Worm (Caenorhabditis elegans) whole organism, L4 larva: ENCODE measurements around the gene ksr-1.

Source experiments
- jun-1 ChIP-seq: fragments of 150-350 bp; optimal IDR thresholded peaks from 2 replicates; lab custom pipeline; 2014; ENCODE audit warnings: missing biosample characterization, missing genetic modification reagents, missing genetic modification characterization
- lin-15B ChIP-seq: fragments of 150-350 bp; sonication (generic microtip); optimal IDR thresholded peaks from 3 replicates; lab custom pipeline; 2014; ENCODE audit warnings: missing biosample characterization, missing genetic modification characterization
- pqm-1 ChIP-seq: sonication (generic microtip); optimal IDR thresholded peaks from 2 replicates; lab custom pipeline; 2017; ENCODE audit warnings: missing biosample characterization, missing genetic modification characterization

ce11 chrX:8246126-8246525, 28.8 kb upstream of the ksr-1 start, which contains the start of gene kqt-2:
- peak; percentile 38 for TF ChIP-seq pqm-1 (tag; lab: Kevin White, UChicago)
- no peak for TF ChIP-seq lin-15B (tag; lab: Kevin White, UChicago)
- no peak for TF ChIP-seq jun-1 (tag; lab: Kevin White, UChicago)
